Worm (Caenorhabditis elegans): ENCODE results near the gene hacd-1.
A peak's percentile ranks its signal among the peaks of the same experiment; 100 is the strongest.

hacd-1 gene

DNA sequence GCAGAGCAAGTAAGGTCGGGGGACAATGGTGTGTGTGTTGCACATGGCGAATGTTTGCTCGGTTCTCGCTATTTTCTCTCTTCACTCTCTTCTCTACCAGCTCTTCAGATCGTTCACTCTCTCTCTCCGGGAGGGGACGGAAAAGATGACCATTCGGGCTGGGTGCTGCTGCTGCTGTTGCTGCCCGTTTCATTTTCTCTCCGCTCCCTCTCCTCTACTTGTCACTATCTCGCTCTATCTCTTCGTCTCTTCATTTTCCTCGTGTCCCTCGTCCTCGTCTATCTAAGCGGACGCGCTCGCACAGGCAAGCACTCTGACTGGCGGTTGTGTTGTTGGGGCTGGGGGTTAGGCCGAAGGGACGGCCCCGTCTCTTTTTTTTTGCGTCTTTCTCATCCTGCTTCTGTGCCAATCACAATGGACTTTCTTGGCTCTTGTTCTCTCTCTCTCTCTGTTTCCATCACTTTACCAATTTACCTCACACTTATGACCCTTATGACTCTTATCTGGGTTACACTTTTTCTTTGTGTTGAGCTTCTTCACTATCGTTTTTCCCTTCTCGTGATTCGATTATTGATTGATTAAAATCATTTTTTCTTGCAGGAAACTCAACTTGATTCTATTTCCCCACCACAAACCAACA is 14.4 kb downstream of the hacd-1 start, which contains the start of the genes F53E2.2 and unc-60:
TSS of gene F53E2.2 (plus strand) at position 601 of the 640 bp plus-strand sequence.
TSS of gene unc-60 (plus strand) at position 601 of the 640 bp plus-strand sequence.
- TF ChIP-seq ces-1 (GFP tag; optimal IDR thresholded peaks at IDR 0.05), result peak; percentile 32
- peak; percentile 43 for TF ChIP-seq drap-1 (GFP tag; optimal IDR thresholded peaks at IDR 0.05)
- no peak for TF ChIP-seq elt-3 (tag; optimal IDR thresholded peaks at IDR 0.05)
- peak; percentile 75 for TF ChIP-seq sptf-1 (tag; optimal IDR thresholded peaks at IDR 0.05)
- TF ChIP-seq mls-2 (tag; optimal IDR thresholded peaks at IDR 0.05), result peak; percentile 61
- peak; percentile 51 for TF ChIP-seq mep-1 (tag; optimal IDR thresholded peaks at IDR 0.05)
- peak; percentile 65 for TF ChIP-seq hlh-1 (tag; optimal IDR thresholded peaks at IDR 0.05)
- TF ChIP-seq zip-8 (tag; optimal IDR thresholded peaks at IDR 0.05), result no peak
- peak; percentile 86 for TF ChIP-seq unc-62 (GFP tag; optimal IDR thresholded peaks at IDR 0.05)
- no peak for TF ChIP-seq sem-2 (GFP tag; optimal IDR thresholded peaks at IDR 0.05)
- no peak for TF ChIP-seq nhr-28 (tag; optimal IDR thresholded peaks at IDR 0.05)
- peak; percentile 86 for TF ChIP-seq ham-2 (GFP tag; optimal IDR thresholded peaks at IDR 0.05)
- peak; percentile 49 for TF ChIP-seq nhr-2 (tag; optimal IDR thresholded peaks at IDR 0.05)
- TF ChIP-seq M03D4.4 (tag; optimal IDR thresholded peaks at IDR 0.05), result peak; percentile 56
- TF ChIP-seq elt-1 (tag; optimal IDR thresholded peaks at IDR 0.05; ENCODE audit: borderline replicate concordance, insufficient read depth), result no peak
- peak; percentile 74 for TF ChIP-seq pha-4 (tag; optimal IDR thresholded peaks at IDR 0.05)
- no peak for TF ChIP-seq nhr-237 (tag; optimal IDR thresholded peaks at IDR 0.05)
- TF ChIP-seq lin-13 (tag; optimal IDR thresholded peaks at IDR 0.05), result peak; percentile 81
- no peak for TF ChIP-seq unc-39 (tag; optimal IDR thresholded peaks at IDR 0.05)
- no peak for TF ChIP-seq ceh-39 (tag; optimal IDR thresholded peaks at IDR 0.05)
- TF ChIP-seq ceh-83 (GFP tag; optimal IDR thresholded peaks at IDR 0.05), result no peak
- TF ChIP-seq cnd-1 (tag; optimal IDR thresholded peaks at IDR 0.05), result peak; percentile 26
- peak; percentile 94 for TF ChIP-seq unc-120 (tag; optimal IDR thresholded peaks at IDR 0.05; ENCODE audit: poor library complexity, severe bottlenecking)
- peak; percentile 9 for TF ChIP-seq ztf-11 (tag; optimal IDR thresholded peaks at IDR 0.05)
- TF ChIP-seq lsy-2 (tag; optimal IDR thresholded peaks at IDR 0.05), result peak; percentile 38

DNA sequence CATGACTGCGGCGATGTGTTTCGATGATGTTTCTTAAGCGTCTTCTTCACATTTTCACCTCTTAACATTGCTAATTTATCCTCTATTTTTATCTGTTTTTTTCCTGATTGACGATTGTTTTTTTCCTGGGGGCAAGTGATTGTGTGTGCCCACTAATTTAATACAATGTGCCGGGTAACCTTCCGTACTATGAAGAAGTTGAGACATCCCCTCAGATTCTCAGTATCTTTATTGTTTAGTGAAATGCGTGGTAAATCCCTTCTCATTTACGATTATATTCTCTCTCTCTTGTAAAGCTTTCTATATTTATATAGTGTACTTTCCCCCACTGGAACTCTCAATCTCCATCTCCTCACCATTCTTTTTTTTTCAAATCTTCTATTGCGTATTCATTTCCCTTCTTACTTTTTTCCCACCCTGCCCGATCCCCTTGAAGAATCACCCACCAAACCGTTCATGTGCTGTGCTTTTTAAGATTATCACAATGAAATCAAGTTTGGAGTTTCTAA is 16.2 kb downstream of the hacd-1 start:
- no peak for TF ChIP-seq unc-62 (GFP tag; optimal IDR thresholded peaks at IDR 0.05)
- TF ChIP-seq unc-39 (tag; optimal IDR thresholded peaks at IDR 0.05), result no peak
- TF ChIP-seq elt-3 (tag; optimal IDR thresholded peaks at IDR 0.05), result no peak
- TF ChIP-seq zip-8 (tag; optimal IDR thresholded peaks at IDR 0.05), result no peak
- no peak for TF ChIP-seq ztf-11 (tag; optimal IDR thresholded peaks at IDR 0.05)
- TF ChIP-seq nhr-76 (tag; optimal IDR thresholded peaks at IDR 0.05), result no peak
- no peak for TF ChIP-seq hlh-1 (tag; optimal IDR thresholded peaks at IDR 0.05)
- TF ChIP-seq snpc-4 (tag; optimal IDR thresholded peaks at IDR 0.05), result no peak
- no peak for TF ChIP-seq nhr-237 (tag; optimal IDR thresholded peaks at IDR 0.05)
- TF ChIP-seq unc-120 (tag; optimal IDR thresholded peaks at IDR 0.05; ENCODE audit: poor library complexity, severe bottlenecking), result no peak
- TF ChIP-seq nhr-12 (tag; optimal IDR thresholded peaks at IDR 0.05), result no peak

DNA sequence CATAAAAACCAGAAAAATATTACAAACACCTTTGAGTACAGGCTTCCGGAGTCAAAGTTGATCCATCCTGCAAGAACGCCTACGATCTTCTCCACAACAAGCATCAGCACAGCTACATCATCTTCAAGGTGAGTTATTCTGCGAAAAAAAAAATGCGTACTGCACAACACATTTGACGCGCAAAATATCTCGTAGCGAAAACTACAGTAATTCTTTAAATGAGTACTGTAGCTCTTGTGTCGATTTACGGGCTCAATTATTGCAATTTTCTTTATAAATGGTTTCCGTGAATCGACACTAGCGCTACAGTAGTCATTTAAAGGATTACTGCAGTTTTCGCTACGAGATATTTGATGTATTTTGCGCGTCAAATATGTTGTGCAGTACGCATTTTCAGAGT is 16.7 kb downstream of the hacd-1 start:
- TF ChIP-seq unc-120 (tag; optimal IDR thresholded peaks at IDR 0.05; ENCODE audit: poor library complexity, severe bottlenecking) (no peak), tbx-8 (GFP tag; optimal IDR thresholded peaks at IDR 0.05) (no peak), elt-1 (tag; optimal IDR thresholded peaks at IDR 0.05; ENCODE audit: borderline replicate concordance, insufficient read depth) (no peak), ceh-83 (GFP tag; optimal IDR thresholded peaks at IDR 0.05) (no peak), cnd-1 (tag; optimal IDR thresholded peaks at IDR 0.05) (no peak), zip-8 (tag; optimal IDR thresholded peaks at IDR 0.05) (no peak), ceh-43 (GFP tag; optimal IDR thresholded peaks at IDR 0.05) (no peak), lin-13 (tag; optimal IDR thresholded peaks at IDR 0.05) (no peak), mls-2 (tag; optimal IDR thresholded peaks at IDR 0.05) (no peak), M03D4.4 (tag; optimal IDR thresholded peaks at IDR 0.05) (no peak), snpc-4 (tag; optimal IDR thresholded peaks at IDR 0.05) (no peak), drap-1 (GFP tag; optimal IDR thresholded peaks at IDR 0.05) (no peak), mep-1 (tag; optimal IDR thresholded peaks at IDR 0.05) (no peak), ceh-39 (tag; optimal IDR thresholded peaks at IDR 0.05) (no peak), lin-32 (GFP tag; optimal IDR thresholded peaks at IDR 0.05) (no peak), nhr-12 (tag; optimal IDR thresholded peaks at IDR 0.05) (no peak), hlh-1 (tag; optimal IDR thresholded peaks at IDR 0.05) (no peak), bed-3 (GFP tag; optimal IDR thresholded peaks at IDR 0.05) (no peak), elt-3 (tag; optimal IDR thresholded peaks at IDR 0.05) (no peak)

DNA sequence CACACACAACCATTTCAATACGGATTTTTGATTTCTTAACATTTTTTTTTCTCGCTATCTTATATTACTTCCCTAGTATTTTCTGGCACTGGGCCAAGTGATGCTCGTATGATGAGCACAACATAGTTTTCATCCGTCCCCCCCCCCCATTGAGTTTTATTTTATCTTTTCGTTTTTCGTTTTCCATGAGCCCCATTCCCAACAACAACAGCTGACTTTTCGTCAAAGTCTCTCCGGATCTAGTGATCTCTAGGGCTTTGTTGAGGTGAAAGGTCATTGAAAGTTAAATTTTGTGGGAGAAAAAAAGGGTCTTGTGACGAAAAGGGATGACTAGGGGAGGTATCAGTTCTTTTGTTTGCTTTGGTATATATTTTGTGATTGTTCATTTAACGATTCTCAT is 20.7 kb downstream of the hacd-1 start:
- TF ChIP-seq ceh-39 (tag; optimal IDR thresholded peaks at IDR 0.05) (no peak), hlh-1 (tag; optimal IDR thresholded peaks at IDR 0.05) (peak; percentile 69), mep-1 (tag; optimal IDR thresholded peaks at IDR 0.05) (no peak)
